Fruit fly (Drosophila melanogaster) whole organism, embryonic: ENCODE measurements around the gene Ucp4A.

Experiments used
- Aef1 ChIP-seq: fragments of 200-800 bp; sonication (Bioruptor generic); IDR thresholded peaks from 3 replicates; pipeline ENCODE4 v1.3.6; 2022; ENCODE audit warnings: missing biosample characterization, missing genetic modification characterization
- BtbVII ChIP-seq: fragments of 200-800 bp; sonication (Bioruptor generic); optimal IDR thresholded peaks from 3 replicates; lab custom pipeline; 2017; ENCODE audit warnings: missing biosample characterization, mild to moderate bottlenecking, missing genetic modification characterization
- CG11093 ChIP-seq: fragments of 200-800 bp; sonication (Bioruptor generic); IDR thresholded peaks from 3 replicates; pipeline ENCODE4 v1.3.6; 2022; ENCODE audit warnings: missing biosample characterization, missing genetic modification characterization
- CG11696 ChIP-seq: fragments of 200-800 bp; sonication (Bioruptor generic); IDR thresholded peaks from 2 replicates; pipeline ENCODE4 v1.3.6; 2022; ENCODE audit warnings: missing biosample characterization, missing genetic modification characterization
- CG12769 ChIP-seq: fragments of 200-800 bp; sonication (Bioruptor generic); optimal IDR thresholded peaks from 2 replicates; lab custom pipeline; 2019; ENCODE audit warnings: missing biosample characterization, mild to moderate bottlenecking, missing genetic modification characterization, moderate library complexity
- CG15011 ChIP-seq: fragments of 200-800 bp; sonication (Bioruptor generic); optimal IDR thresholded peaks from 3 replicates; lab custom pipeline; 2018; ENCODE audit warnings: missing biosample characterization, mild to moderate bottlenecking, missing genetic modification characterization
- CG15269 ChIP-seq: fragments of 200-800 bp; sonication (Bioruptor generic); optimal IDR thresholded peaks from 2 replicates; lab custom pipeline; 2018; ENCODE audit warnings: missing biosample characterization, mild to moderate bottlenecking, missing genetic modification characterization, moderate library complexity
- CG1529 ChIP-seq: fragments of 200-800 bp; sonication (Bioruptor generic); optimal IDR thresholded peaks from 3 replicates; lab custom pipeline; 2018; ENCODE audit warnings: missing biosample characterization, missing genetic modification characterization
- CG17568 ChIP-seq: fragments of 200-800 bp; sonication (Bioruptor generic); optimal IDR thresholded peaks from 2 replicates; lab custom pipeline; 2018; ENCODE audit warnings: missing biosample characterization, mild to moderate bottlenecking, missing genetic modification characterization, moderate library complexity
- CG18599 ChIP-seq: fragments of 200-800 bp; sonication (Bioruptor generic); optimal IDR thresholded peaks from 3 replicates; lab custom pipeline; 2017; ENCODE audit warnings: missing biosample characterization, missing genetic modification characterization, mild to moderate bottlenecking, moderate library complexity, missing genetic modification reagents
- CG18764 ChIP-seq: fragments of 200-800 bp; sonication (Bioruptor generic); optimal IDR thresholded peaks from 3 replicates; lab custom pipeline; 2016; ENCODE audit warnings: missing biosample characterization, missing genetic modification characterization
- CG3065 ChIP-seq: fragments of 200-800 bp; sonication (Bioruptor generic); optimal IDR thresholded peaks from 2 replicates; lab custom pipeline; 2016; ENCODE audit warnings: missing biosample characterization, missing genetic modification characterization
- CG32767 ChIP-seq: fragments of 200-800 bp; sonication (Bioruptor generic); IDR thresholded peaks from 2 replicates; pipeline ENCODE4 v1.3.6; 2022; ENCODE audit warnings: missing biosample characterization, missing genetic modification characterization
- CG33213 ChIP-seq: fragments of 200-800 bp; sonication (Bioruptor generic); optimal IDR thresholded peaks from 3 replicates; lab custom pipeline; 2016; ENCODE audit warnings: missing biosample characterization, missing genetic modification characterization
- CG3838 ChIP-seq: fragments of 200-800 bp; sonication (Bioruptor generic); optimal IDR thresholded peaks from 3 replicates; lab custom pipeline; 2016; ENCODE audit warnings: missing biosample characterization, missing genetic modification characterization
- CG3995 ChIP-seq: fragments of 200-800 bp; sonication (Bioruptor generic); optimal IDR thresholded peaks from 3 replicates; lab custom pipeline; 2016; ENCODE audit warnings: missing biosample characterization, missing genetic modification characterization
- CG6689 ChIP-seq: fragments of 200-800 bp; sonication (Bioruptor generic); IDR thresholded peaks from 2 replicates; pipeline ENCODE4 v1.3.6; 2022; ENCODE audit warnings: missing biosample characterization, missing genetic modification characterization
- CG7357 ChIP-seq: fragments of 200-800 bp; sonication (Bioruptor generic); IDR thresholded peaks from 3 replicates; pipeline ENCODE4 v1.3.6; 2022; ENCODE audit warnings: missing biosample characterization, missing genetic modification characterization
- CG7372 ChIP-seq: fragments of 200-800 bp; sonication (Bioruptor generic); IDR thresholded peaks from 2 replicates; pipeline ENCODE4 v1.3.6; 2022; ENCODE audit warnings: missing biosample characterization, missing genetic modification characterization
- CG7839 ChIP-seq: fragments of 200-800 bp; sonication (Bioruptor generic); optimal IDR thresholded peaks from 3 replicates; lab custom pipeline; 2018; ENCODE audit warnings: missing biosample characterization, mild to moderate bottlenecking, missing genetic modification characterization, moderate library complexity
- CG7963 ChIP-seq: fragments of 200-800 bp; sonication (Bioruptor generic); IDR thresholded peaks from 3 replicates; pipeline ENCODE4 v1.3.6; 2022; ENCODE audit warnings: missing biosample characterization, missing genetic modification characterization; ENCODE audit not compliant: partially characterized antibody
- CG9727 ChIP-seq: fragments of 200-800 bp; sonication (Bioruptor generic); optimal IDR thresholded peaks from 3 replicates; lab custom pipeline; 2017; ENCODE audit warnings: missing biosample characterization, mild to moderate bottlenecking, missing genetic modification characterization
- CTCF ChIP-seq: fragments of 200-800 bp; sonication (Bioruptor generic); optimal IDR thresholded peaks from 2 replicates; lab custom pipeline; 2017; ENCODE audit warnings: missing biosample characterization, mild to moderate bottlenecking, missing genetic modification characterization, moderate library complexity
- H15 ChIP-seq: fragments of 200-800 bp; sonication (Bioruptor generic); IDR thresholded peaks from 3 replicates; pipeline ENCODE4 v1.3.6; 2022; ENCODE audit warnings: missing biosample characterization, missing genetic modification characterization
- HHEX ChIP-seq: fragments of 200-800 bp; sonication (Bioruptor generic); optimal IDR thresholded peaks from 3 replicates; lab custom pipeline; 2017; ENCODE audit warnings: missing biosample characterization, mild to moderate bottlenecking, missing genetic modification characterization, missing genetic modification reagents
- Hey ChIP-seq: fragments of 200-800 bp; sonication (Bioruptor generic); optimal IDR thresholded peaks from 3 replicates; lab custom pipeline; 2018; ENCODE audit warnings: missing biosample characterization, mild to moderate bottlenecking, missing genetic modification characterization
- MBD-R2 ChIP-seq: fragments of 200-800 bp; sonication (Bioruptor generic); IDR thresholded peaks from 2 replicates; pipeline ENCODE4 v1.3.6; 2022; ENCODE audit warnings: missing biosample characterization, missing genetic modification characterization
- NFAT ChIP-seq: fragments of 200-800 bp; sonication (Bioruptor generic); IDR thresholded peaks from 2 replicates; pipeline ENCODE4 v1.3.6; 2022; ENCODE audit warnings: missing biosample characterization, missing genetic modification characterization
- Oli ChIP-seq: fragments of 200-800 bp; sonication (Bioruptor generic); optimal IDR thresholded peaks from 2 replicates; lab custom pipeline; 2018; ENCODE audit warnings: missing biosample characterization, mild to moderate bottlenecking, missing genetic modification characterization, moderate library complexity
- Optix ChIP-seq: fragments of 200-800 bp; sonication (Bioruptor generic); IDR thresholded peaks from 3 replicates; pipeline ENCODE4 v1.3.6; 2022; ENCODE audit warnings: missing biosample characterization, missing genetic modification characterization
- PHDP ChIP-seq: fragments of 200-800 bp; sonication (Bioruptor generic); optimal IDR thresholded peaks from 3 replicates; lab custom pipeline; 2018; ENCODE audit warnings: missing biosample characterization, mild to moderate bottlenecking, missing genetic modification characterization, moderate library complexity
- Spps ChIP-seq: fragments of 200-800 bp; sonication (Bioruptor generic); optimal IDR thresholded peaks from 2 replicates; lab custom pipeline; 2018; ENCODE audit warnings: missing biosample characterization, mild to moderate bottlenecking, missing genetic modification characterization
- ara ChIP-seq: fragments of 200-800 bp; sonication (Bioruptor generic); IDR thresholded peaks from 2 replicates; pipeline ENCODE4 v1.3.6; 2022; ENCODE audit warnings: missing biosample characterization, missing genetic modification characterization
- bbx ChIP-seq: fragments of 200-800 bp; sonication (Bioruptor generic); IDR thresholded peaks from 2 replicates; pipeline ENCODE4 v1.3.6; 2022; ENCODE audit warnings: missing biosample characterization, missing genetic modification characterization; ENCODE audit not compliant: partially characterized antibody
- caup ChIP-seq: fragments of 200-800 bp; sonication (Bioruptor generic); optimal IDR thresholded peaks from 3 replicates; lab custom pipeline; 2017; ENCODE audit warnings: missing biosample characterization, mild to moderate bottlenecking, missing genetic modification characterization, moderate library complexity; ENCODE audit not compliant: severe bottlenecking
- crol ChIP-seq: fragments of 200-800 bp; sonication (Bioruptor generic); IDR thresholded peaks from 2 replicates; pipeline ENCODE4 v1.3.6; 2022; ENCODE audit warnings: missing biosample characterization, missing genetic modification characterization
- esg ChIP-seq: fragments of 200-800 bp; sonication (Bioruptor generic); conservative IDR thresholded peaks from 2 replicates; pipeline ENCODE4 v1.3.6; 2022; ENCODE audit warnings: missing biosample characterization, missing genetic modification characterization
- fd96Cb ChIP-seq: fragments of 200-800 bp; sonication (Bioruptor generic); optimal IDR thresholded peaks from 2 replicates; lab custom pipeline; 2018; ENCODE audit warnings: missing biosample characterization, mild to moderate bottlenecking, missing genetic modification characterization, moderate library complexity
- fu2 ChIP-seq: fragments of 200-800 bp; sonication (Bioruptor generic); optimal IDR thresholded peaks from 2 replicates; lab custom pipeline; 2016; ENCODE audit warnings: missing biosample characterization, missing genetic modification characterization
- gcm ChIP-seq: fragments of 200-800 bp; sonication (Bioruptor generic); optimal IDR thresholded peaks from 2 replicates; lab custom pipeline; 2019; ENCODE audit warnings: missing biosample characterization, mild to moderate bottlenecking, missing genetic modification characterization, moderate library complexity
- h ChIP-seq: fragments of >200 bp; optimal IDR thresholded peaks from 2 replicates; lab custom pipeline; 2017
- hb ChIP-seq: fragments of 200-800 bp; sonication (Bioruptor generic); IDR thresholded peaks from 3 replicates; pipeline ENCODE4 v1.3.6; 2022; ENCODE audit warnings: missing biosample characterization, missing genetic modification characterization; ENCODE audit not compliant: partially characterized antibody
- her ChIP-seq: fragments of 200-800 bp; sonication (Bioruptor generic); optimal IDR thresholded peaks from 2 replicates; lab custom pipeline; 2016; ENCODE audit warnings: missing biosample characterization, missing genetic modification characterization
- kni ChIP-seq: fragments of 200-800 bp; sonication (Bioruptor generic); optimal IDR thresholded peaks from 3 replicates; lab custom pipeline; 2017; ENCODE audit warnings: mild to moderate bottlenecking, missing biosample characterization, missing genetic modification reagents, missing genetic modification characterization
- lab ChIP-seq: fragments of 200-800 bp; sonication (Bioruptor generic); optimal IDR thresholded peaks from 3 replicates; lab custom pipeline; 2017; ENCODE audit warnings: missing biosample characterization, missing genetic modification characterization, mild to moderate bottlenecking, moderate library complexity, missing genetic modification reagents
- peb ChIP-seq: fragments of 200-800 bp; sonication (Bioruptor generic); IDR thresholded peaks from 2 replicates; pipeline ENCODE4 v1.3.6; 2022; ENCODE audit warnings: missing biosample characterization, missing genetic modification characterization
- pho ChIP-seq: fragments of 200-800 bp; sonication (Bioruptor generic); optimal IDR thresholded peaks from 2 replicates; lab custom pipeline; 2016; ENCODE audit warnings: missing biosample characterization, missing genetic modification characterization
- repo ChIP-seq: fragments of 200-800 bp; sonication (Bioruptor generic); optimal IDR thresholded peaks from 2 replicates; lab custom pipeline; 2016; ENCODE audit warnings: missing biosample characterization, missing genetic modification characterization
- shn ChIP-seq: fragments of 200-800 bp; sonication (Bioruptor generic); optimal IDR thresholded peaks from 3 replicates; lab custom pipeline; 2016; ENCODE audit warnings: missing biosample characterization, missing genetic modification characterization
- so ChIP-seq: fragments of 200-800 bp; sonication (Bioruptor generic); IDR thresholded peaks from 3 replicates; pipeline ENCODE4 v1.3.6; 2022; ENCODE audit warnings: missing biosample characterization, missing genetic modification characterization
- tna ChIP-seq: fragments of 200-800 bp; sonication (Bioruptor generic); IDR thresholded peaks from 2 replicates; pipeline ENCODE4 v1.3.6; 2022; ENCODE audit warnings: missing biosample characterization, missing genetic modification characterization; ENCODE audit not compliant: partially characterized antibody
- vfl ChIP-seq: fragments of 200-800 bp; sonication (Bioruptor generic); optimal IDR thresholded peaks from 2 replicates; lab custom pipeline; 2016; ENCODE audit warnings: missing biosample characterization, missing genetic modification characterization

Ucp4A gene

dm6 chrX:17850179-17850578 is 5.4 kb downstream of the Ucp4A start, which contains the start of the genes CG15814 and Spt7 (continued):
- peak; percentile 92 for TF ChIP-seq bbx (GFP tag; lab: Robert Waterston, UW)
- no peak for TF ChIP-seq fd96Cb
- TF ChIP-seq vfl (GFP tag; lab: Kevin White, UChicago): peak; percentile 48
- no peak; the same call in 1 of the 2 replicates for TF ChIP-seq NFAT (GFP tag; lab: Robert Waterston, UW)
- no peak for TF ChIP-seq Hey
- TF ChIP-seq esg (GFP tag; lab: Robert Waterston, UW): no peak
- no peak for TF ChIP-seq shn
- no peak for TF ChIP-seq lab (GFP tag; lab: Kevin White, UChicago)
- TF ChIP-seq PHDP (tag; lab: Kevin White, UChicago): peak; percentile 33
- peak; percentile 81 for TF ChIP-seq CG7963
- peak; percentile 66; the same call in 2 of the 3 replicates for TF ChIP-seq hb (GFP tag; lab: Robert Waterston, UW)
- 0 out of 2 replicates have a peak, but pooled peaks have one; percentile 24 for TF ChIP-seq ara
- peak; percentile 30 for TF ChIP-seq HHEX (GFP tag; lab: Kevin White, UChicago)
- TF ChIP-seq CG12769 (tag; lab: Kevin White, UChicago): no peak
- TF ChIP-seq gcm (GFP tag; lab: Kevin White, UChicago): no peak
- no peak for TF ChIP-seq peb (GFP tag; lab: Robert Waterston, UW)
- no peak for TF ChIP-seq so
- TF ChIP-seq CG7839 (tag; lab: Kevin White, UChicago): no peak
- peak; percentile 61 for TF ChIP-seq CG3995
- no peak for TF ChIP-seq CG11093
- no peak for TF ChIP-seq Optix (GFP tag; lab: Robert Waterston, UW)
- no peak for TF ChIP-seq h (lab: Kevin White, UChicago)
- TF ChIP-seq CG7372 (GFP tag; lab: Robert Waterston, UW): 0 out of 2 replicates have a peak, but pooled peaks have one; percentile 13
- TF ChIP-seq CG11696 (GFP tag; lab: Robert Waterston, UW): no peak
- no peak for TF ChIP-seq CG15011 (GFP tag; lab: Kevin White, UChicago)
- no peak for TF ChIP-seq CG1529 (GFP tag; lab: Kevin White, UChicago)
- no peak for TF ChIP-seq CG6689
- TF ChIP-seq Aef1 (GFP tag; lab: Robert Waterston, UW): no peak
- no peak for TF ChIP-seq CG15269 (tag; lab: Kevin White, UChicago)
- no peak for TF ChIP-seq Spps
- TF ChIP-seq tna (GFP tag; lab: Robert Waterston, UW): peak; percentile 74
- peak; percentile 6 for TF ChIP-seq repo (GFP tag; lab: Kevin White, UChicago)
- TF ChIP-seq kni (GFP tag; lab: Kevin White, UChicago): peak; percentile 42
- peak; percentile 43 for TF ChIP-seq CG9727 (GFP tag; lab: Kevin White, UChicago)
- peak; percentile 47 for TF ChIP-seq caup
- peak; percentile 5 for TF ChIP-seq fu2
- peak; percentile 52 for TF ChIP-seq CG33213 (GFP tag; lab: Kevin White, UChicago)
- peak; percentile 96 for TF ChIP-seq MBD-R2 (GFP tag; lab: Robert Waterston, UW)
- peak; percentile 15 for TF ChIP-seq CG18764 (GFP tag; lab: Kevin White, UChicago)
- TF ChIP-seq CG18599 (GFP tag; lab: Kevin White, UChicago): peak; percentile 50
- peak; percentile 3 for TF ChIP-seq BtbVII
- TF ChIP-seq CG3838 (GFP tag; lab: Kevin White, UChicago): peak; percentile 15
- TF ChIP-seq pho (GFP tag; lab: Kevin White, UChicago): no peak
- TF ChIP-seq her: peak; percentile 53
- TF ChIP-seq CG17568 (GFP tag; lab: Kevin White, UChicago): no peak
- TF ChIP-seq Oli (tag; lab: Kevin White, UChicago): no peak
- TF ChIP-seq CG3065 (GFP tag; lab: Kevin White, UChicago): no peak
- no peak for TF ChIP-seq CG7357 (GFP tag; lab: Robert Waterston, UW)
- no peak for TF ChIP-seq crol (GFP tag; lab: Robert Waterston, UW)
- TF ChIP-seq H15 (GFP tag; lab: Robert Waterston, UW): no peak
- TF ChIP-seq CTCF: peak; percentile 53
- no peak for TF ChIP-seq CG32767 (GFP tag; lab: Robert Waterston, UW)
